Worm (Caenorhabditis elegans): ENCODE results near the gene gtf-2E1.

The gtf-2E1 gene

ce11 chrIV:17278363-17278762 is 23.3 kb downstream of the gtf-2E1 start (continued):
- peak; percentile 98 for TF ChIP-seq dve-1 (tag; optimal IDR thresholded peaks at IDR 0.05; ENCODE audit: insufficient read depth)
- peak; percentile 95 for TF ChIP-seq D1046.2 (GFP tag; IDR thresholded peaks at IDR 0.05)
- TF ChIP-seq nhr-111 (GFP tag; optimal IDR thresholded peaks at IDR 0.05), result no peak
- peak; percentile 98 for TF ChIP-seq nhr-77 (tag; optimal IDR thresholded peaks at IDR 0.05)
- peak; percentile 76 for TF ChIP-seq skn-1 (tag; optimal IDR thresholded peaks at IDR 0.05)
- peak; percentile 98 for TF ChIP-seq zfp-3 (GFP tag; conservative IDR thresholded peaks at IDR 0.05)
- no peak for TF ChIP-seq attf-4 (tag; optimal IDR thresholded peaks at IDR 0.05)
- peak; percentile 91 for TF ChIP-seq gei-8 (GFP tag; optimal IDR thresholded peaks at IDR 0.05)
- peak; percentile 90 for TF ChIP-seq lin-38 (GFP tag; IDR thresholded peaks at IDR 0.05)
- peak; percentile 55 for TF ChIP-seq php-3 (GFP tag; IDR thresholded peaks at IDR 0.05)
- TF ChIP-seq tag-97 (GFP tag; IDR thresholded peaks at IDR 0.05), result no peak

ce11 chrIV:17278861-17279591 is 23.9 kb downstream of the gtf-2E1 start, which contains the start of gene hsp-1:
hsp-1 (plus strand) TSS chrIV:17278959.
- TF ChIP-seq egl-43 (GFP tag; IDR thresholded peaks at IDR 0.05) (peak; percentile 3; the same call in 1 of the 2 replicates), spr-1 (tag; optimal IDR thresholded peaks at IDR 0.05) (no peak), vab-7 (GFP tag; IDR thresholded peaks at IDR 0.05) (peak; percentile 67; the same call in 1 of the 2 replicates), arid-1 (GFP tag; conservative IDR thresholded peaks at IDR 0.05) (peak; percentile 58; the same call in 1 of the 2 replicates), snpc-1.2 (GFP tag; IDR thresholded peaks at IDR 0.05) (0 out of 2 replicates have a peak, but pooled peaks have one; percentile 70), Y75B8A.6 (GFP tag; IDR thresholded peaks at IDR 0.05) (peak; percentile 33; the same call in 1 of the 2 replicates), daf-19 (GFP tag; conservative IDR thresholded peaks at IDR 0.05) (peak; percentile 54; the same call in 1 of the 2 replicates), daf-16 (GFP tag; optimal IDR thresholded peaks at IDR 0.05) (peak in 1 of 2 experiments; percentile 2), daf-16 (tag; optimal IDR thresholded peaks at IDR 0.05) (no peak), R02D3.7 (tag; optimal IDR thresholded peaks at IDR 0.05) (no peak), ama-1 (optimal IDR thresholded peaks at IDR 0.05) (peak; percentile 82), aha-1 (tag) (peak; percentile 96), F49E8.2 (tag; optimal IDR thresholded peaks at IDR 0.05; ENCODE audit: borderline replicate concordance) (no peak), lim-7 (GFP tag; IDR thresholded peaks at IDR 0.05) (peak; percentile 74), mdt-29 (GFP tag; IDR thresholded peaks at IDR 0.05) (0 out of 2 replicates have a peak, but pooled peaks have one; percentile 35), set-16 (GFP tag; IDR thresholded peaks at IDR 0.05) (no peak; the same call in 1 of the 2 replicates), duxl-1 (tag; optimal IDR thresholded peaks at IDR 0.05; ENCODE audit: poor library complexity) (peak; percentile 4), mxl-2 (GFP tag; conservative IDR thresholded peaks at IDR 0.05) (0 out of 2 replicates have a peak, but pooled peaks have one; percentile 2), unc-62 (GFP tag; optimal IDR thresholded peaks at IDR 0.05 in 1 of 2) (peak in 1 of 2 experiments; percentile 23), unc-62 (tag; optimal IDR thresholded peaks at IDR 0.05) (no peak)

- no peak for TF ChIP-seq mxl-3 (GFP tag; optimal IDR thresholded peaks at IDR 0.05)
- TF ChIP-seq daf-16 (GFP tag; optimal IDR thresholded peaks at IDR 0.05), result no peak
- peak; percentile 12 for TF ChIP-seq daf-16 (tag; optimal IDR thresholded peaks at IDR 0.05)
- no peak for TF ChIP-seq dpl-1 (GFP tag; optimal IDR thresholded peaks at IDR 0.05)
- peak; percentile 49; the same call in 1 of the 2 replicates for TF ChIP-seq daf-19 (GFP tag; conservative IDR thresholded peaks at IDR 0.05)
- TF ChIP-seq dmd-8 (GFP tag; IDR thresholded peaks at IDR 0.05), result no peak; the same call in 1 of the 2 replicates
- no peak for TF ChIP-seq ceh-28 (tag; optimal IDR thresholded peaks at IDR 0.05)
- 0 out of 2 replicates have a peak, but pooled peaks have one; percentile 7 for TF ChIP-seq mdt-29 (GFP tag; IDR thresholded peaks at IDR 0.05)
- no peak for TF ChIP-seq vab-7 (GFP tag; IDR thresholded peaks at IDR 0.05)
- TF ChIP-seq nhr-102 (tag; optimal IDR thresholded peaks at IDR 0.05), result no peak
- no peak for TF ChIP-seq lin-15B (tag; optimal IDR thresholded peaks at IDR 0.05)
- TF ChIP-seq saeg-2 (GFP tag; IDR thresholded peaks at IDR 0.05), result 0 out of 2 replicates have a peak, but pooled peaks have one; percentile 32
- TF ChIP-seq pha-4 (GFP tag; IDR thresholded peaks at IDR 0.05), result peak; percentile 73
- TF ChIP-seq pha-4 (tag; optimal IDR thresholded peaks at IDR 0.05), result no peak
- peak; percentile 19; the same call in 1 of the 2 replicates for TF ChIP-seq F44E2.7 (GFP tag; IDR thresholded peaks at IDR 0.05)
- no peak for TF ChIP-seq nhr-10 (tag; optimal IDR thresholded peaks at IDR 0.05)
- 0 out of 2 replicates have a peak, but pooled peaks have one; percentile 4 for TF ChIP-seq tra-1 (GFP tag; IDR thresholded peaks at IDR 0.05)
- TF ChIP-seq egl-43 (GFP tag; IDR thresholded peaks at IDR 0.05), result 0 out of 2 replicates have a peak, but pooled peaks have one; percentile 50
- TF ChIP-seq gei-8 (GFP tag; optimal IDR thresholded peaks at IDR 0.05), result no peak
- TF ChIP-seq aha-1 (tag), result peak; percentile 36
- no peak for TF ChIP-seq ces-1 (GFP tag; optimal IDR thresholded peaks at IDR 0.05)
- TF ChIP-seq zfp-3 (GFP tag; conservative IDR thresholded peaks at IDR 0.05), result peak; percentile 59; the same call in 1 of the 2 replicates
Observed at ce11 chrIV:17279592-17280440, 24.7 kb downstream of the gtf-2E1 start.

Measured in whole organism, L4 larva.